Worm (Caenorhabditis elegans) whole organism, late embryonic: ENCODE measurements around the gene F09C8.1.
"Not testable (repeated sequence)": the region's sequence is repeated elsewhere in the genome, so short reads cannot be mapped to it uniquely, and the experiment has no call there.

Source experiments
- C08G9.2 ChIP-seq: sonication (generic microtip); optimal IDR thresholded peaks from 2 replicates; lab custom pipeline; 2016; ENCODE audit warnings: mild to moderate bottlenecking, missing genetic modification characterization, moderate library complexity, missing compliant biosample characterization
- C38D4.7 ChIP-seq: fragments of 200-800 bp; sonication (Bioruptor generic); optimal IDR thresholded peaks from 2 replicates; lab custom pipeline; 2018; ENCODE audit warnings: mild to moderate bottlenecking, missing genetic modification characterization, moderate library complexity, missing compliant biosample characterization
- F13H6.1 ChIP-seq: sonication (generic microtip); optimal IDR thresholded peaks from 2 replicates; lab custom pipeline; 2016; ENCODE audit warnings: missing genetic modification characterization, missing compliant biosample characterization
- K02D7.2 ChIP-seq: sonication (generic microtip); optimal IDR thresholded peaks from 2 replicates; lab custom pipeline; 2017; ENCODE audit warnings: mild to moderate bottlenecking, missing genetic modification characterization, missing compliant biosample characterization
- K09A11.1 ChIP-seq: sonication (generic microtip); optimal IDR thresholded peaks from 2 replicates; lab custom pipeline; 2017; ENCODE audit warnings: antibody characterized with exemption, mild to moderate bottlenecking, missing genetic modification characterization, missing compliant biosample characterization; ENCODE audit not compliant: insufficient read depth
- T23F11.4 ChIP-seq: fragments of 200-800 bp; sonication (Bioruptor generic); optimal IDR thresholded peaks from 2 replicates; lab custom pipeline; 2018; ENCODE audit warnings: mild to moderate bottlenecking, missing genetic modification characterization, missing compliant biosample characterization
- Y22D7AL.16 ChIP-seq: sonication (generic microtip); optimal IDR thresholded peaks from 2 replicates; lab custom pipeline; 2016; ENCODE audit warnings: missing genetic modification characterization, missing compliant biosample characterization
- ahr-1 ChIP-seq: sonication (generic microtip); optimal IDR thresholded peaks from 2 replicates; lab custom pipeline; 2016; ENCODE audit warnings: missing genetic modification characterization, missing compliant biosample characterization
- ceh-14 ChIP-seq: sonication (generic microtip); optimal IDR thresholded peaks from 2 replicates; lab custom pipeline; 2016; ENCODE audit warnings: missing genotype, missing genetic modification characterization, missing compliant biosample characterization
- ceh-18 ChIP-seq: sonication (generic microtip); optimal IDR thresholded peaks from 2 replicates; lab custom pipeline; 2016; ENCODE audit warnings: missing genetic modification characterization, missing compliant biosample characterization
- ceh-19 ChIP-seq: fragments of 200-800 bp; sonication (Bioruptor generic); optimal IDR thresholded peaks from 2 replicates; lab custom pipeline; 2018; ENCODE audit warnings: mild to moderate bottlenecking, missing genetic modification characterization, missing compliant biosample characterization
- ceh-22 ChIP-seq: sonication (generic microtip); optimal IDR thresholded peaks from 2 replicates; lab custom pipeline; 2017; ENCODE audit warnings: missing biosample characterization, missing genetic modification characterization
- ceh-30 ChIP-seq: fragments of 150-350 bp; optimal IDR thresholded peaks from 2 replicates; lab custom pipeline; 2014; ENCODE audit warnings: missing biosample characterization, missing genetic modification characterization
- ceh-45 ChIP-seq: fragments of 200-800 bp; sonication (Bioruptor generic); IDR thresholded peaks from 2 replicates; pipeline ENCODE4 v1.3.6; 2022; ENCODE audit warnings: missing genetic modification reagents, missing genetic modification characterization, missing compliant biosample characterization
- ceh-6 ChIP-seq: fragments of 200-800 bp; sonication (Bioruptor generic); optimal IDR thresholded peaks from 2 replicates; lab custom pipeline; 2018; ENCODE audit warnings: mild to moderate bottlenecking, missing genetic modification characterization, missing compliant biosample characterization
- ceh-9 ChIP-seq: sonication (generic microtip); optimal IDR thresholded peaks from 2 replicates; lab custom pipeline; 2016; ENCODE audit warnings: mild to moderate bottlenecking, missing genetic modification characterization, inconsistent platforms, missing compliant biosample characterization
- che-1 ChIP-seq: sonication (generic microtip); optimal IDR thresholded peaks from 2 replicates; lab custom pipeline; 2016; ENCODE audit warnings: mild to moderate bottlenecking, missing genetic modification characterization, missing compliant biosample characterization
- dmd-4 ChIP-seq: sonication (generic microtip); optimal IDR thresholded peaks from 2 replicates; lab custom pipeline; 2016; ENCODE audit warnings: borderline replicate concordance, missing genetic modification characterization, missing compliant biosample characterization
- dve-1 ChIP-seq: sonication (generic microtip); optimal IDR thresholded peaks from 2 replicates; lab custom pipeline; 2017; ENCODE audit warnings: antibody characterized with exemption, mild to moderate bottlenecking, missing genetic modification characterization, missing compliant biosample characterization
- elt-2 ChIP-seq: sonication (generic microtip); optimal IDR thresholded peaks from 2 replicates; lab custom pipeline; 2016; ENCODE audit warnings: missing genetic modification reagents, missing genetic modification characterization, missing compliant biosample characterization
- elt-4 ChIP-seq: sonication (generic microtip); optimal IDR thresholded peaks from 2 replicates; lab custom pipeline; 2016; ENCODE audit warnings: missing genetic modification characterization, missing compliant biosample characterization
- eyg-1 ChIP-seq: sonication (generic microtip); optimal IDR thresholded peaks from 2 replicates; lab custom pipeline; 2016; ENCODE audit warnings: missing genotype, missing genetic modification characterization, missing compliant biosample characterization
- fkh-6 ChIP-seq: sonication (generic microtip); optimal IDR thresholded peaks from 2 replicates; lab custom pipeline; 2016; ENCODE audit warnings: missing genetic modification characterization, missing compliant biosample characterization
- gmeb-2 ChIP-seq: sonication (generic microtip); optimal IDR thresholded peaks from 2 replicates; lab custom pipeline; 2016; ENCODE audit warnings: missing genetic modification characterization, inconsistent platforms, missing compliant biosample characterization
- hlh-13 ChIP-seq: fragments of 200-800 bp; sonication (Bioruptor generic); optimal IDR thresholded peaks from 2 replicates; lab custom pipeline; 2018; ENCODE audit warnings: mild to moderate bottlenecking, missing genetic modification characterization, missing compliant biosample characterization
- hlh-30 ChIP-seq: sonication (generic microtip); optimal IDR thresholded peaks from 2 replicates; lab custom pipeline; 2017; ENCODE audit warnings: antibody characterized with exemption, missing genetic modification characterization, missing compliant biosample characterization; ENCODE audit not compliant: insufficient read depth
- hlh-6 ChIP-seq: sonication (generic microtip); optimal IDR thresholded peaks from 2 replicates; lab custom pipeline; 2016; ENCODE audit warnings: missing genotype, missing genetic modification characterization, missing compliant biosample characterization
- odd-2 ChIP-seq: sonication (generic microtip); optimal IDR thresholded peaks from 2 replicates; lab custom pipeline; 2017; ENCODE audit warnings: antibody characterized with exemption, mild to moderate bottlenecking, missing genetic modification characterization, missing compliant biosample characterization
- pat-9 ChIP-seq: fragments of 200-800 bp; sonication (Bioruptor generic); optimal IDR thresholded peaks from 2 replicates; lab custom pipeline; 2018; ENCODE audit warnings: mild to moderate bottlenecking, missing genetic modification characterization, moderate library complexity, missing compliant biosample characterization
- pax-1 ChIP-seq: fragments of 150-350 bp; optimal IDR thresholded peaks from 2 replicates; lab custom pipeline; 2014; ENCODE audit warnings: missing biosample characterization, missing genetic modification characterization
- pha-2 ChIP-seq: sonication (generic microtip); optimal IDR thresholded peaks from 2 replicates; lab custom pipeline; 2017; ENCODE audit warnings: mild to moderate bottlenecking, missing genetic modification characterization, missing compliant biosample characterization
- pha-4 ChIP-seq: fragments of 150-350 bp; optimal IDR thresholded peaks from 2 replicates; lab custom pipeline; 2018; ENCODE audit warnings: missing biosample characterization, missing genetic modification reagents, missing genetic modification characterization
- pqm-1 ChIP-seq: sonication (generic microtip); optimal IDR thresholded peaks from 2 replicates; lab custom pipeline; 2016; ENCODE audit warnings: missing genetic modification characterization, missing compliant biosample characterization
- ref-2 ChIP-seq: sonication (generic microtip); optimal IDR thresholded peaks from 2 replicates; lab custom pipeline; 2016; ENCODE audit warnings: missing genetic modification characterization, missing compliant biosample characterization
- rnt-1 ChIP-seq: sonication (generic microtip); optimal IDR thresholded peaks from 2 replicates; lab custom pipeline; 2016; ENCODE audit warnings: missing genetic modification characterization, missing compliant biosample characterization
- sox-4 ChIP-seq: sonication (generic microtip); optimal IDR thresholded peaks from 2 replicates; lab custom pipeline; 2017; ENCODE audit warnings: mild to moderate bottlenecking, missing genetic modification characterization, inconsistent platforms, missing compliant biosample characterization
- syd-9 ChIP-seq: sonication (generic microtip); optimal IDR thresholded peaks from 2 replicates; lab custom pipeline; 2016; ENCODE audit warnings: mild to moderate bottlenecking, missing genetic modification characterization, moderate library complexity, missing compliant biosample characterization
- tbx-2 ChIP-seq: sonication (generic microtip); optimal IDR thresholded peaks from 2 replicates; lab custom pipeline; 2016; ENCODE audit warnings: missing genetic modification characterization, missing compliant biosample characterization
- unc-42 ChIP-seq: sonication (generic microtip); optimal IDR thresholded peaks from 2 replicates; lab custom pipeline; 2016; ENCODE audit warnings: missing genotype, missing genetic modification characterization, missing compliant biosample characterization
- unc-86 ChIP-seq: sonication (generic microtip); optimal IDR thresholded peaks from 2 replicates; lab custom pipeline; 2016; ENCODE audit warnings: missing genetic modification characterization, missing compliant biosample characterization
- zip-5 ChIP-seq: sonication (generic microtip); optimal IDR thresholded peaks from 2 replicates; lab custom pipeline; 2016; ENCODE audit warnings: missing genetic modification characterization, missing compliant biosample characterization
- ztf-16 ChIP-seq: sonication (generic microtip); optimal IDR thresholded peaks from 2 replicates; lab custom pipeline; 2017; ENCODE audit warnings: missing genetic modification characterization, missing compliant biosample characterization

The F09C8.1 gene

DNA sequence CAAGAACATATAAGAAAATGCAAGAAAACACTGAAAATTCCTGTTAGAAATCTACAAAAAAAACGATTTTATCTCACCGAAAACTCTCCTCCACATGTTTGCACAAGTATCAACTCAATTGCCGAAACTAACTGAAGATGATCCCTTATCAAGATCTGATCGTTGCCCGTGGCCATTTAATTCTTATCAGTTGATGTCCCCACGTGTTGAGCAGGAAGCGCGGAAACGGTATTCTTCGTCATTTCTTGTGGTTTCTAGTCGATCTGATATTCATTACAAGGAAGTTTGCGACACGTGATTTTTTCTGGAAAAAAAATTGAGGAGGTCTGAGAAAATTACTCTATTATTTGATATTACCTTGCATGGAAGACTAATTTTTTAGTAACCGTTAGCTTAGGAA, at the start of gene F09C8.1:
F09C8.1 (minus strand) TSS at position 123 of the 400 bp plus-strand sequence.
- TF ChIP-seq elt-2 (peak; percentile 41), dmd-4 (no peak), ceh-18 (tag; lab: Kevin White, UChicago) (no peak), unc-86 (tag; lab: Kevin White, UChicago) (no peak)
- TF ChIP-seq, all 69 proteins: peak for 1

DNA sequence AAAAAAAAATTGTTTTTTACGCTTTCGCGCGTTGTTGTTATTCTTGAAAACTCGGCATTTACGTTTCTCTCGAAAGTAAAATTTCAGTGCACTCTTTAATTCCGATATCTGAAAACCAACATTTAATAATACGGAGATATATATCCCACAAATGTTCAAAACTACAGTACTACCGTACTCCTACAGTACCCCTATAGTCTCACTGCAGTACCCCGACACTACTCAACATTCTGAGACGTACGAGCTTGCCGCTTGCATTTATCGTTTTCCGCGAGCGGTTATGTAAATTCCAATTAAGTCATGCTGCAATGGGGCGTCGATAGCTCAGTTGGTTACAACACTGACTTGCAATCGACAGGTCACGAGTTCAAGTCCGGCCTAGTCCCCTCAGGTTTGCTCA, 49.7 kb upstream of the F09C8.1 start, which contains the start of gene F23A7.8:
F23A7.8 (plus strand) TSS at position 301 of the 400 bp plus-strand sequence.
- TF ChIP-seq dve-1 (tag; lab: Kevin White, UChicago); elt-2; K02D7.2 (tag; lab: Kevin White, UChicago): not testable (repeated sequence)
- TF ChIP-seq, all 69 proteins: peak for 0; not testable (repeated sequence) for 69

DNA sequence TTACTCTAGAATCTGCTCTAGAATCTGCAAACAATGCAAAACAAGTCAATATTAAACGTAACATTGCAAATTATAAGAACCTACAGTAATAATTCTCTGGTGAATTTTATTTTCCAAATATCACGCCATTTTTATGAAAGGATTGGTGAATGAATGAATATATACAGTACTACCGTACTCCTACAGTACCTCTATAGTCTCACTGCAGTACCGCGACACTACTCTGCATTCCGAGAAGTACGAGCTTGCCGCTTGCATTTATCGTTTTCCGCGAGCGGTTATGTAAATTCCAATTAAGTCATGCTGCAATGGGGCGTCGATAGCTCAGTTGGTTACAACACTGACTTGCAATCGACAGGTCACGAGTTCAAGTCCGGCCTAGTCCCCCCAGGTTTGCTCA, 49.0 kb upstream of the F09C8.1 start, which contains the start of gene F23A7.4:
F23A7.4 (plus strand) TSS at position 301 of the 400 bp plus-strand sequence.
- not testable (repeated sequence) for TF ChIP-seq ceh-45 (GFP tag; lab: Robert Waterston, UW); dve-1 (tag; lab: Kevin White, UChicago); ceh-19 (GFP tag; lab: Kevin White, UChicago)
- TF ChIP-seq, all 69 proteins: peak for 0; not testable (repeated sequence) for 69

DNA sequence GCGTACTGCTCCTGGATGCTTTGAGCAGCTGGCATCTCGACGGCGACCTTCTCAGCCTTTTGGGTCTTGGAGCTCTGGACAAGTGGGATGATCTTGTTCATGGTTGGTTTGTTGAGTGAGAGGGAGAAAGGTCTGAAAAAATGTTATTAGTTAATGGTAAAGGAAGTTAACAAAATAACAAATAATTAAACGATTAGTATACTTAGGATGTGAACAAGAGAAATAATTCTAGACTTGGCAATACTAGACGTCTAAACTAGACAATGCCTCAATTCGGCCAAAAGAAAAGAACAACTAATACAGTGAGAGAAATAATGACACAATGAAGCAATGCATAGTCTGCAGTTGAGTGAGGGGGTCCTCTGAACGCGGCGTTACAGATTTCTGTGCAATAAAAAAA, 47.2 kb upstream of the F09C8.1 start, which contains the start of gene R11.4:
R11.4 (minus strand) TSS at position 101 of the 400 bp plus-strand sequence.
- TF ChIP-seq K02D7.2 (tag; lab: Kevin White, UChicago) = no peak
- TF ChIP-seq C38D4.7 (GFP tag; lab: Kevin White, UChicago) = no peak
- TF ChIP-seq F13H6.1 (tag; lab: Kevin White, UChicago) = no peak
- TF ChIP-seq ceh-22 (tag; lab: Kevin White, UChicago) = no peak
- no peak for TF ChIP-seq fkh-6
- TF ChIP-seq pqm-1 (tag; lab: Kevin White, UChicago) = no peak
- TF ChIP-seq odd-2 (tag; lab: Kevin White, UChicago) = no peak
- no peak for TF ChIP-seq gmeb-2 (tag; lab: Kevin White, UChicago)

DNA sequence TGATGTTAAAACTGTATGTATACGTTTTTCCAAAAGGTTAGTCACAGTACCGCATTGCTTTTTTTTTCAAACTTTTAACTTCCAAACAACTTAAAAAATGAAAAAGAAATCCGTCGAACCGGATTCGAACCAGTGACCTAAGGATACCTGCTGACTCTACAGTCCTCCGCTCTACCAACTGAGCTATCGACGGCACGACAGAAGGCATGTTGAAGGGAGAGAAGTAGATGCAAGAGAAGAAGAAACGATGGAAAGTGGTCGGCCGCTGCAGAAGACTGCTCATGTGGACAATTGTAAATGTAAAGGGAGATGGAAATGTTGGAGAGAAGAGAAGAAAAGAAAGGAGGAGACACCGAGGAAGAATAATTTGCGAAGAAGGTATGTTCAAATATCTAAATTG, 46.3 kb upstream of the F09C8.1 start:
- TF ChIP-seq pha-4 (tag; lab: Kevin White, UChicago) (no peak), pha-2 (tag; lab: Kevin White, UChicago) (peak; percentile 84), sox-4 (tag; lab: Kevin White, UChicago) (peak; percentile 83), C08G9.2 (peak; percentile 84), elt-2 (peak; percentile 92), rnt-1 (tag; lab: Kevin White, UChicago) (peak; percentile 65), hlh-13 (GFP tag; lab: Kevin White, UChicago) (peak; percentile 76), ceh-19 (GFP tag; lab: Kevin White, UChicago) (peak; percentile 89), ceh-45 (GFP tag; lab: Robert Waterston, UW) (peak; percentile 80), unc-42 (tag; lab: Kevin White, UChicago) (peak; percentile 45), dve-1 (tag; lab: Kevin White, UChicago) (peak; percentile 84), syd-9 (peak; percentile 72), tbx-2 (tag; lab: Kevin White, UChicago) (peak; percentile 80), ref-2 (tag; lab: Kevin White, UChicago) (peak; percentile 86), ztf-16 (tag; lab: Kevin White, UChicago) (peak; percentile 75), gmeb-2 (tag; lab: Kevin White, UChicago) (peak; percentile 85), eyg-1 (tag; lab: Kevin White, UChicago) (peak; percentile 48), ahr-1 (tag; lab: Kevin White, UChicago) (peak; percentile 46), hlh-6 (tag; lab: Kevin White, UChicago) (peak; percentile 87), T23F11.4 (GFP tag; lab: Kevin White, UChicago) (peak; percentile 82), elt-4 (tag; lab: Kevin White, UChicago) (no peak), Y22D7AL.16 (tag; lab: Kevin White, UChicago) (peak; percentile 79), hlh-30 (peak; percentile 74), pat-9 (tag; lab: Kevin White, UChicago) (peak; percentile 82), ceh-30 (peak; percentile 87), pax-1 (peak; percentile 18), K09A11.1 (tag; lab: Kevin White, UChicago) (peak; percentile 78), che-1 (peak; percentile 82), ceh-6 (peak; percentile 86), ceh-9 (peak; percentile 63), dmd-4 (peak; percentile 74), zip-5 (tag; lab: Kevin White, UChicago) (peak; percentile 28), ceh-14 (peak; percentile 61), fkh-6 (peak; percentile 71)
